Fruit fly (Drosophila melanogaster) whole organism, prepupa: ENCODE results near the gene Jhbp11.
A peak's percentile ranks its signal among the peaks of the same experiment; 100 is the strongest.

ENCODE experiments used
- CG10669 ChIP-seq: fragments of 200-800 bp; sonication (Bioruptor generic); optimal IDR thresholded peaks from 3 replicates; lab custom pipeline; 2018; ENCODE audit warnings: missing biosample characterization, mild to moderate bottlenecking, missing genetic modification characterization, moderate library complexity
- CG11294 ChIP-seq: fragments of 200-800 bp; sonication (Bioruptor generic); IDR thresholded peaks from 2 replicates; pipeline ENCODE4 v1.3.6; 2022; ENCODE audit warnings: missing biosample characterization, missing genetic modification characterization
- CG11762 ChIP-seq: fragments of 200-800 bp; sonication (Bioruptor generic); optimal IDR thresholded peaks from 3 replicates; lab custom pipeline; 2016; ENCODE audit warnings: missing biosample characterization, missing genetic modification characterization; ENCODE audit not compliant: insufficient read depth
- CG11902 ChIP-seq: fragments of 200-800 bp; sonication (Bioruptor generic); optimal IDR thresholded peaks from 3 replicates; lab custom pipeline; 2016; ENCODE audit warnings: missing biosample characterization, missing genetic modification characterization
- CG15336 ChIP-seq: fragments of 200-800 bp; sonication (Bioruptor generic); IDR thresholded peaks from 2 replicates; pipeline ENCODE4 v1.3.6; 2022; ENCODE audit warnings: missing biosample characterization, missing genetic modification characterization
- CG1621 ChIP-seq: fragments of 200-800 bp; sonication (Bioruptor generic); optimal IDR thresholded peaks from 3 replicates; lab custom pipeline; 2018; ENCODE audit warnings: missing biosample characterization, mild to moderate bottlenecking, missing genetic modification characterization
- CG16779 ChIP-seq: fragments of 200-800 bp; sonication (Bioruptor generic); optimal IDR thresholded peaks from 3 replicates; lab custom pipeline; 2017; ENCODE audit warnings: missing biosample characterization, mild to moderate bottlenecking, missing genetic modification characterization
- CG31627 ChIP-seq: fragments of 200-800 bp; sonication (Bioruptor generic); optimal IDR thresholded peaks from 3 replicates; lab custom pipeline; 2016; ENCODE audit warnings: missing biosample characterization, missing genetic modification characterization
- CG3919 ChIP-seq: fragments of 200-800 bp; sonication (Bioruptor generic); optimal IDR thresholded peaks from 3 replicates; lab custom pipeline; 2016; ENCODE audit warnings: missing biosample characterization, missing genetic modification characterization
- CG4318 ChIP-seq: fragments of 200-800 bp; sonication (Bioruptor generic); optimal IDR thresholded peaks from 3 replicates; lab custom pipeline; 2017; ENCODE audit warnings: missing biosample characterization, mild to moderate bottlenecking, missing genetic modification characterization
- CG6163 ChIP-seq: fragments of 200-800 bp; sonication (Bioruptor generic); IDR thresholded peaks from 3 replicates; pipeline ENCODE4 v1.3.6; 2022; ENCODE audit warnings: missing biosample characterization, missing genetic modification characterization
- CG6808 ChIP-seq: fragments of 200-800 bp; sonication (Bioruptor generic); optimal IDR thresholded peaks from 3 replicates; lab custom pipeline; 2017; ENCODE audit warnings: missing biosample characterization, missing genetic modification characterization, mild to moderate bottlenecking, moderate library complexity, missing genetic modification reagents
- CG6854 ChIP-seq: fragments of 200-800 bp; sonication (Bioruptor generic); optimal IDR thresholded peaks from 2 replicates; lab custom pipeline; 2017; ENCODE audit warnings: missing biosample characterization, mild to moderate bottlenecking, missing genetic modification characterization
- CG8319 ChIP-seq: fragments of 200-800 bp; sonication (Bioruptor generic); optimal IDR thresholded peaks from 3 replicates; lab custom pipeline; 2016; ENCODE audit warnings: missing biosample characterization, missing genetic modification characterization
- Eip75B ChIP-seq: fragments of 200-800 bp; sonication (Bioruptor generic); optimal IDR thresholded peaks from 3 replicates; lab custom pipeline; 2016; ENCODE audit warnings: missing biosample characterization, missing genetic modification characterization
- Eip78C ChIP-seq: fragments of 200-800 bp; sonication (Bioruptor generic); peaks from one replicate; lab custom pipeline; 2016; ENCODE audit warnings: missing biosample characterization, missing genetic modification characterization
- Ets21C ChIP-seq: fragments of 200-800 bp; sonication (Bioruptor generic); optimal IDR thresholded peaks from 3 replicates; lab custom pipeline; 2016; ENCODE audit warnings: missing biosample characterization, missing genetic modification characterization
- Hr38 ChIP-seq: sonication (Bioruptor generic); optimal IDR thresholded peaks from 2 replicates; lab custom pipeline; 2016; ENCODE audit warnings: missing biosample characterization, missing genetic modification characterization
- Hr39 ChIP-seq: fragments of 200-800 bp; sonication (Bioruptor generic); optimal IDR thresholded peaks from 2 replicates; lab custom pipeline; 2016; ENCODE audit warnings: missing biosample characterization, missing genetic modification characterization
- Met ChIP-seq: fragments of 200-800 bp; sonication (Bioruptor generic); optimal IDR thresholded peaks from 3 replicates; lab custom pipeline; 2016; ENCODE audit warnings: missing biosample characterization, missing genetic modification characterization
- OdsH ChIP-seq: fragments of 200-800 bp; sonication (Bioruptor generic); optimal IDR thresholded peaks from 3 replicates; lab custom pipeline; 2016; ENCODE audit warnings: missing biosample characterization, missing genetic modification characterization
- Sox102F ChIP-seq: fragments of 200-800 bp; sonication (Bioruptor generic); optimal IDR thresholded peaks from 2 replicates; lab custom pipeline; 2016; ENCODE audit warnings: missing biosample characterization, mild to moderate bottlenecking, missing genetic modification characterization
- Sox14 ChIP-seq: fragments of 200-800 bp; sonication (Bioruptor generic); optimal IDR thresholded peaks from 3 replicates; lab custom pipeline; 2016; ENCODE audit warnings: missing biosample characterization, missing genetic modification characterization
- Sox15 ChIP-seq: fragments of 200-800 bp; sonication (Bioruptor generic); optimal IDR thresholded peaks from 3 replicates; lab custom pipeline; 2016; ENCODE audit warnings: missing biosample characterization, missing genetic modification characterization
- achi ChIP-seq: fragments of 200-800 bp; sonication (Bioruptor generic); optimal IDR thresholded peaks from 3 replicates; lab custom pipeline; 2016; ENCODE audit warnings: missing biosample characterization, missing genetic modification characterization
- acj6 ChIP-seq: fragments of 200-800 bp; sonication (Bioruptor generic); optimal IDR thresholded peaks from 3 replicates; lab custom pipeline; 2016; ENCODE audit warnings: missing biosample characterization, missing genetic modification characterization
- cyc ChIP-seq: fragments of 200-800 bp; sonication (Bioruptor generic); optimal IDR thresholded peaks from 3 replicates; lab custom pipeline; 2016; ENCODE audit warnings: missing biosample characterization, missing genetic modification characterization
- dac ChIP-seq: fragments of 200-800 bp; sonication (Bioruptor generic); optimal IDR thresholded peaks from 2 replicates; lab custom pipeline; 2017; ENCODE audit warnings: missing biosample characterization, mild to moderate bottlenecking, missing genetic modification characterization
- dsx ChIP-seq: fragments of 200-800 bp; optimal IDR thresholded peaks from 3 replicates; lab custom pipeline; 2019; ENCODE audit warnings: missing biosample characterization, mild to moderate bottlenecking, missing genetic modification characterization, moderate library complexity; ENCODE audit not compliant: poor library complexity, severe bottlenecking
- eg ChIP-seq: fragments of 200-800 bp; sonication (Bioruptor generic); IDR thresholded peaks from 3 replicates; pipeline ENCODE4 v1.3.6; 2022; ENCODE audit warnings: missing biosample characterization, missing genetic modification characterization
- fd85E ChIP-seq: fragments of 200-800 bp; sonication (Bioruptor generic); optimal IDR thresholded peaks from 3 replicates; lab custom pipeline; 2016; ENCODE audit warnings: missing biosample characterization, missing genetic modification characterization
- fkh ChIP-seq: fragments of 200-800 bp; sonication (Bioruptor generic); optimal IDR thresholded peaks from 3 replicates; lab custom pipeline; 2017; ENCODE audit warnings: missing biosample characterization, mild to moderate bottlenecking, missing genetic modification characterization, moderate library complexity
- lz ChIP-seq: fragments of 200-800 bp; sonication (Bioruptor generic); optimal IDR thresholded peaks from 3 replicates; lab custom pipeline; 2016; ENCODE audit warnings: missing biosample characterization, missing genetic modification characterization
- net ChIP-seq: fragments of 200-800 bp; sonication (Bioruptor generic); optimal IDR thresholded peaks from 3 replicates; lab custom pipeline; 2016; ENCODE audit warnings: missing biosample characterization, missing genetic modification characterization
- pdm3 ChIP-seq: fragments of 200-800 bp; sonication (Bioruptor generic); optimal IDR thresholded peaks from 3 replicates; lab custom pipeline; 2016; ENCODE audit warnings: missing biosample characterization, missing genetic modification characterization
- spab ChIP-seq: fragments of 200-800 bp; sonication (Bioruptor generic); optimal IDR thresholded peaks from 2 replicates; lab custom pipeline; 2017; ENCODE audit warnings: missing biosample characterization, mild to moderate bottlenecking, missing genetic modification characterization, missing genetic modification reagents
- ss ChIP-seq, 2 experiments: fragments of 200-800 bp; sonication (Bioruptor generic); optimal IDR thresholded peaks; 2 replicates in 1 of 2; 3 replicates in 1 of 2; lab custom pipeline; 2017 to 2018; ENCODE audit warnings: mild to moderate bottlenecking in 2 of 2, missing biosample characterization in 2 of 2, missing genetic modification characterization in 2 of 2, moderate library complexity in 1 of 2
- svp ChIP-seq: fragments of 200-800 bp; sonication (Bioruptor generic); peaks from one replicate; lab custom pipeline; 2016; ENCODE audit warnings: missing biosample characterization, missing genetic modification characterization
- topi ChIP-seq: fragments of 200-800 bp; sonication (Bioruptor generic); optimal IDR thresholded peaks from 3 replicates; lab custom pipeline; 2016; ENCODE audit warnings: missing biosample characterization, missing genetic modification characterization
- vri ChIP-seq: fragments of 200-800 bp; sonication (Bioruptor generic); optimal IDR thresholded peaks from 3 replicates; lab custom pipeline; 2016; ENCODE audit warnings: missing biosample characterization, mild to moderate bottlenecking, missing genetic modification characterization

Gene Jhbp11

DNA sequence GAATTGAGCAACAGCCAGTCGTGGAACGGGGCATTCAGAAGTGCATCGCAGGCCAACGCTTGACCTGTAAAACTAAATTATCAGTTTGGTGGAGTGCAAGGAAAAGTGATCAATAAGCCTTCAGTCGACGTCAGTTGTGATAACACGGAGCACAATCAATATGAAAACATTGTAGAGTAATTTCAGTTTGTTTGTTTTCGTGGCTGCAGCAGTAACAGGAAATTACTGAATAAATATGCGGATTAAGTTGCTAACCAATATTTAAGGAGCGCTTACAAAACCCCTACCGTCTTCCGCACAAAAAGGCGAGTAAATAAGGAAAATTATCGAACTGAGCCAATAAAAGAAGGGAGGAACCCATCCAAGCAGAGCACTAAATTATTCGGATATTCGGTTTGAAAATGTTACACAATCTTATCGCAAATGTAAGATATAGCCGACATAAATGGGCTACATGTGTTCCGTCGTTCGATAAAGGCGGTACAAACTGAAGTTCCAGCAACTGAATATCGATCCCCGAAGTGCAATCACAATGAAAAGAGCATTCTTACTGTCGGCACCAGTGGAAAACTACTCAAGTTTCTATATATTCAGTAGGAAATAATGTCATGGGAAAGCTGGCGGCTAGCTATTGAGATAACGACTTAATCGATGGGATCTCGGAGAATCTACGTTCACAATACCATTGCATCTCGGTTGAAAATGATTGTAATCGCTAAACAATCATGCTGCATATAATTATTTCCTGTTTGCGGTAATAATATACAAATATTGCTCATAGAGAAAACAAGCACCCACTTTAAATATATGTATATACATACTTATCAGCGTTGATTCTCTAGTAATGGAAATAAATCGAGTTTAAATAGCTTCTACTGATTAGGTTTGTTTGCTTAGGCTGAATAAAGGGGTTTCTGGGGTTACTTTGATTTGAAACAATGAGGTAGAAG, 34.9 kb downstream of the Jhbp11 start (continued):
- no peak for TF ChIP-seq Hr38 (GFP tag; lab: Kevin White, UChicago)
- TF ChIP-seq net (GFP tag; lab: Kevin White, UChicago): peak; percentile 60
- TF ChIP-seq fd85E (GFP tag; lab: Kevin White, UChicago): peak; percentile 23
- peak; percentile 15 for TF ChIP-seq Met (GFP tag; lab: Kevin White, UChicago)
- no peak for TF ChIP-seq CG11902 (GFP tag; lab: Kevin White, UChicago)
- no peak for TF ChIP-seq CG4318 (GFP tag; lab: Kevin White, UChicago)
- TF ChIP-seq Sox102F (GFP tag; lab: Kevin White, UChicago): peak; percentile 49
- peak; percentile 49 for TF ChIP-seq CG8319 (GFP tag; lab: Kevin White, UChicago)
- TF ChIP-seq cyc (GFP tag; lab: Kevin White, UChicago): no peak
- TF ChIP-seq topi: peak; percentile 22
- TF ChIP-seq achi (GFP tag; lab: Kevin White, UChicago): peak; percentile 41
- peak; percentile 18 for TF ChIP-seq CG11762
- TF ChIP-seq CG6808: peak; percentile 65
- peak; percentile 54 for TF ChIP-seq CG1621 (tag; lab: Kevin White, UChicago)
- TF ChIP-seq eg (GFP tag; lab: Robert Waterston, UW): no peak
- TF ChIP-seq pdm3 (GFP tag; lab: Kevin White, UChicago): peak; percentile 55
- peak; percentile 48 for TF ChIP-seq acj6 (GFP tag; lab: Kevin White, UChicago)
- TF ChIP-seq CG15336 (GFP tag; lab: Robert Waterston, UW): no peak

DNA sequence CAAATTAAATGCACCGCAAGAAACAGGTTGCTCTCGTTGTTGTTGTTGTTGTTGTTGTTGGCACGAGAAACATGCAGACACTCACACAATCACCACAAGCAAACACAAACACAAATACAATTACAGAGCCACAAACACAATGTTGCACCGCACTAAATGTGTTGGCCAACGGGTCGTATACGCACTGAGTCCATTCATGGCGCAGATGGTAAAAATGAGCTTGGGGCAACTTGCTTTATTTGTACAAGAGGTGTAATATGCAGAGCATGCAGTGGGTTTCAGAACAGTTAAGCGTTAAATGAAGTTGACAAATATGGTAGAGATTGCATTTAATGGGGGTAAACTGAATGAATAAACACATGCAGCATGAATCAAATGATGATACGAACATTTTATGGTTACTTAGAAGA, 36.9 kb downstream of the Jhbp11 start:
- TF ChIP-seq svp (no peak), spab (GFP tag; lab: Kevin White, UChicago) (no peak), dsx (GFP tag; lab: Kevin White, UChicago) (peak; percentile 90), CG6854 (GFP tag; lab: Kevin White, UChicago) (peak; percentile 24), CG6163 (GFP tag; lab: Robert Waterston, UW) (no peak), fd85E (GFP tag; lab: Kevin White, UChicago) (no peak), fkh (GFP tag; lab: Kevin White, UChicago) (peak; percentile 87), Eip78C (GFP tag; lab: Kevin White, UChicago) (peak; percentile 30), Eip75B (GFP tag; lab: Kevin White, UChicago) (no peak), CG10669 (GFP tag; lab: Kevin White, UChicago) (no peak), eg (GFP tag; lab: Robert Waterston, UW) (peak; percentile 13; the same call in 1 of the 3 replicates), CG15336 (GFP tag; lab: Robert Waterston, UW) (peak; percentile 31; the same call in 1 of the 2 replicates), Ets21C (GFP tag; lab: Kevin White, UChicago) (no peak)

DNA sequence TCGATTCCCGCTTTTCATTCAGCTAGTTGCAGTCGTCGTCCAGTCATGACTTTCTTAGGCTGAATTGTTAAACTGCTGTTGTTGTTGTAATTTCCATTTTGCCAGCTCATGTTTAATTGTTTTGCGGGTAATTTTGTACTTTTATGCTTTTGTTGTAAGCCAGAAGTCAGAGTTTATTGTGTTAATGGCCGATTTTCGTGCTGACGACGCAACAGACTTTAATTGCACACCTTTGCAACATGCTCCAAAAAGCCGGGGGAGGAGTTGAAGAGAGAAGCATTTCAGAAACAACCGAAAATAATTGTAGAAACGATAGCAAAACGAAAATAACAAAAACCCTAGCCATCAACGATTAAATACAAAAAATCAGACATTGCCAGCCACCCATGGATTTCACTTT, 37.7 kb downstream of the Jhbp11 start:
- TF ChIP-seq Eip75B (GFP tag; lab: Kevin White, UChicago) (no peak), fd85E (GFP tag; lab: Kevin White, UChicago) (no peak), CG11762 (no peak), CG16779 (no peak), CG31627 (GFP tag; lab: Kevin White, UChicago) (no peak), Hr39 (no peak), CG11294 (no peak), CG15336 (GFP tag; lab: Robert Waterston, UW) (no peak), Eip78C (GFP tag; lab: Kevin White, UChicago) (no peak), dsx (GFP tag; lab: Kevin White, UChicago) (no peak)

DNA sequence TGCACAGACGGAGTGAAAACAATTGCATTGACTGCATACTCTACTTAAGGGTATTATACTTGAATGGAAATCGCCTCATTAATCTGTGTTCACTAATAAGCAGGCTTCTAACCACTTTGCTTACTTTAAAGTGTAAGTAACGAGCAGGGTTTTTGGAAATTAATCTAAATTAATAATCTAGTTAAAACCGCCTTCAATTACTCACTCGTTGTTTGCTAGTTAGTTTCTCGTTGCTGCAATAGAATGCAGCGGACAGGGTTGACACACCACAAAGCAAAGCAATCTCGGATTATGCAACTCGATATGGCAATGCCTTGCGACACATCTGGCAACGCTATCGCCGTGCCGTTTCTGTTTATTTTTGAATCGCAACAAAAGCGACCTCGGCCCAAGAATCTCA, 38.9 kb downstream of the Jhbp11 start:
- TF ChIP-seq CG4318 (GFP tag; lab: Kevin White, UChicago) (peak; percentile 37), Eip75B (GFP tag; lab: Kevin White, UChicago) (peak; percentile 75), CG16779 (peak; percentile 3), fkh (GFP tag; lab: Kevin White, UChicago) (no peak), Sox15 (GFP tag; lab: Kevin White, UChicago) (peak; percentile 82), CG15336 (GFP tag; lab: Robert Waterston, UW) (peak; percentile 52; the same call in 1 of the 2 replicates), svp (peak; percentile 88), vri (GFP tag; lab: Kevin White, UChicago) (peak; percentile 49), CG6854 (GFP tag; lab: Kevin White, UChicago) (peak; percentile 21), dac (GFP tag; lab: Kevin White, UChicago) (no peak), CG11294 (no peak), ss (GFP tag; optimal IDR thresholded peaks at IDR 0.05; lab: Kevin White, UChicago) (peak in 1 of 2 experiments; percentile 55), OdsH (GFP tag; lab: Kevin White, UChicago) (peak; percentile 57), Sox14 (GFP tag; lab: Kevin White, UChicago) (peak; percentile 85), CG6808 (peak; percentile 12), Hr39 (peak; percentile 69), CG11902 (GFP tag; lab: Kevin White, UChicago) (peak; percentile 72), Hr38 (GFP tag; lab: Kevin White, UChicago) (no peak), lz (GFP tag; lab: Kevin White, UChicago) (peak; percentile 82), CG10669 (GFP tag; lab: Kevin White, UChicago) (peak; percentile 68), CG11762 (peak; percentile 41), CG3919 (GFP tag; lab: Kevin White, UChicago) (peak; percentile 58)
